Worm (Caenorhabditis elegans) whole organism, young adult: ENCODE results near the gene CC8.3.

Source experiments
- B0035.1 ChIP-seq: sonication (generic microtip); optimal IDR thresholded peaks from 2 replicates; lab custom pipeline; 2016; ENCODE audit warnings: missing genetic modification characterization, mild to moderate bottlenecking, missing compliant biosample characterization, missing genotype, missing genetic modification reagents
- B0336.3 ChIP-seq: fragments of 200-800 bp; sonication (Bioruptor generic); IDR thresholded peaks from 2 replicates; pipeline ENCODE4 v1.3.6; 2022; ENCODE audit warnings: missing genetic modification characterization, missing compliant biosample characterization
- F22D6.2 ChIP-seq: sonication (generic microtip); optimal IDR thresholded peaks from 2 replicates; lab custom pipeline; 2016; ENCODE audit warnings: mild to moderate bottlenecking, missing genetic modification characterization, missing compliant biosample characterization
- F37B4.10 ChIP-seq: fragments of 200-800 bp; sonication (Bioruptor generic); IDR thresholded peaks from 2 replicates; pipeline ENCODE4 v1.3.6; 2022; ENCODE audit warnings: missing genetic modification characterization, missing compliant biosample characterization
- F52B5.7 ChIP-seq: sonication (generic microtip); optimal IDR thresholded peaks from 2 replicates; lab custom pipeline; 2016; ENCODE audit warnings: mild to moderate bottlenecking, missing genetic modification characterization, missing compliant biosample characterization
- F57A8.1 ChIP-seq: fragments of 200-800 bp; sonication (Bioruptor generic); optimal IDR thresholded peaks from 2 replicates; lab custom pipeline; 2018; ENCODE audit warnings: mild to moderate bottlenecking, missing genetic modification characterization, moderate library complexity, missing compliant biosample characterization
- T26A5.8 ChIP-seq: sonication (generic microtip); optimal IDR thresholded peaks from 2 replicates; lab custom pipeline; 2016; ENCODE audit warnings: missing genetic modification characterization, missing compliant biosample characterization
- Y67H2A.10 ChIP-seq: fragments of 200-800 bp; sonication (Bioruptor generic); conservative IDR thresholded peaks from 2 replicates; pipeline ENCODE4 v1.3.6; 2022; ENCODE audit warnings: missing genetic modification reagents, missing genetic modification characterization, missing compliant biosample characterization
- Y79H2A.3 ChIP-seq: fragments of 200-800 bp; sonication (Bioruptor generic); conservative IDR thresholded peaks from 2 replicates; pipeline ENCODE4 v1.3.6; 2022; ENCODE audit warnings: missing genetic modification reagents, missing genetic modification characterization, missing compliant biosample characterization
- attf-3 ChIP-seq: fragments of 200-800 bp; sonication (Bioruptor generic); conservative IDR thresholded peaks from 2 replicates; pipeline ENCODE4 v1.3.6; 2022; ENCODE audit warnings: missing genetic modification reagents, missing genetic modification characterization, missing compliant biosample characterization
- attf-5 ChIP-seq: fragments of 200-800 bp; sonication (Bioruptor generic); optimal IDR thresholded peaks from 2 replicates; lab custom pipeline; 2018; ENCODE audit warnings: mild to moderate bottlenecking, missing genetic modification characterization, missing compliant biosample characterization
- cebp-1 ChIP-seq, 2 experiments: fragments of 200-800 bp in 1 of 2; sonication (Bioruptor generic) in 1 of 2; sonication (generic microtip) in 1 of 2; IDR thresholded peaks in 1 of 2; optimal IDR thresholded peaks in 1 of 2; 2 replicates each; pipeline versions ENCODE4 v1.3.6 to Lab custom; 2017 to 2022; ENCODE audit warnings: missing compliant biosample characterization in 2 of 2, missing genetic modification characterization in 2 of 2, mild to moderate bottlenecking in 1 of 2, missing genetic modification reagents in 1 of 2, moderate library complexity in 1 of 2
- cebp-2 ChIP-seq: fragments of 200-800 bp; sonication (Bioruptor generic); IDR thresholded peaks from 2 replicates; pipeline ENCODE4 v1.3.6; 2022; ENCODE audit warnings: missing genetic modification characterization, missing compliant biosample characterization
- ceh-100 ChIP-seq: fragments of 200-800 bp; sonication (Bioruptor generic); IDR thresholded peaks from 2 replicates; pipeline ENCODE4 v1.3.6; 2022; ENCODE audit warnings: missing genetic modification reagents, missing genetic modification characterization, missing compliant biosample characterization
- ceh-27 ChIP-seq: fragments of 200-800 bp; sonication (Bioruptor generic); optimal IDR thresholded peaks from 2 replicates; lab custom pipeline; 2018; ENCODE audit warnings: mild to moderate bottlenecking, missing genetic modification characterization, moderate library complexity, missing compliant biosample characterization
- ceh-58 ChIP-seq: fragments of 200-800 bp; sonication (Bioruptor generic); IDR thresholded peaks from 2 replicates; pipeline ENCODE4 v1.3.6; 2022; ENCODE audit warnings: missing genetic modification characterization, missing compliant biosample characterization
- ceh-79 ChIP-seq: sonication (generic microtip); optimal IDR thresholded peaks from 2 replicates; lab custom pipeline; 2017; ENCODE audit warnings: mild to moderate bottlenecking, missing genetic modification characterization, missing compliant biosample characterization
- dox-1 ChIP-seq: fragments of 200-800 bp; sonication (Bioruptor generic); IDR thresholded peaks from 2 replicates; pipeline ENCODE4 v1.3.6; 2022; ENCODE audit warnings: missing genetic modification reagents, missing genetic modification characterization, missing compliant biosample characterization
- efl-1 ChIP-seq: fragments of 150-350 bp; optimal IDR thresholded peaks from 2 replicates; lab custom pipeline; 2014; ENCODE audit warnings: missing biosample characterization, missing genetic modification reagents, missing genetic modification characterization
- hmg-1.2 ChIP-seq: fragments of 200-800 bp; sonication (Bioruptor generic); IDR thresholded peaks from 2 replicates; pipeline ENCODE4 v1.3.6; 2022; ENCODE audit warnings: missing genetic modification reagents, missing genetic modification characterization, missing compliant biosample characterization
- lsy-27 ChIP-seq: sonication (generic microtip); optimal IDR thresholded peaks from 2 replicates; lab custom pipeline; 2017; ENCODE audit warnings: missing genetic modification characterization, mild to moderate bottlenecking, missing compliant biosample characterization, antibody characterized with exemption, missing genotype, borderline replicate concordance; ENCODE audit not compliant: insufficient read depth
- nfya-2 ChIP-seq: fragments of 200-800 bp; sonication (Bioruptor generic); IDR thresholded peaks from 2 replicates; pipeline ENCODE4 v1.3.6; 2022; ENCODE audit warnings: missing genetic modification reagents, missing genetic modification characterization, missing compliant biosample characterization
- nfyb-1 ChIP-seq: fragments of 200-800 bp; sonication (Bioruptor generic); IDR thresholded peaks from 2 replicates; pipeline ENCODE4 v1.3.6; 2022; ENCODE audit warnings: missing genetic modification reagents, missing genetic modification characterization, missing compliant biosample characterization
- nhr-27 ChIP-seq: fragments of 200-800 bp; sonication (Bioruptor generic); optimal IDR thresholded peaks from 2 replicates; lab custom pipeline; 2018; ENCODE audit warnings: mild to moderate bottlenecking, missing genetic modification characterization, moderate library complexity, missing compliant biosample characterization
- nhr-90 ChIP-seq: sonication (generic microtip); optimal IDR thresholded peaks from 2 replicates; lab custom pipeline; 2016; ENCODE audit warnings: missing genotype, mild to moderate bottlenecking, missing genetic modification characterization, missing compliant biosample characterization
- pbrm-1 ChIP-seq: fragments of 200-800 bp; sonication (Bioruptor generic); IDR thresholded peaks from 2 replicates; pipeline ENCODE4 v1.3.6; 2022; ENCODE audit warnings: missing genetic modification reagents, missing genetic modification characterization, missing compliant biosample characterization
- pha-4 ChIP-seq: fragments of 150-350 bp; sonication (generic microtip); optimal IDR thresholded peaks from 2 replicates; lab custom pipeline; 2014; ENCODE audit warnings: missing biosample characterization, missing genetic modification reagents, missing genetic modification characterization
- tbp1 ChIP-seq: fragments of 200-800 bp; sonication (Bioruptor generic); optimal IDR thresholded peaks from 2 replicates; lab custom pipeline; 2018; ENCODE audit warnings: mild to moderate bottlenecking, missing genetic modification characterization, missing compliant biosample characterization
- tbx-9 ChIP-seq: sonication (generic microtip); optimal IDR thresholded peaks from 2 replicates; lab custom pipeline; 2016; ENCODE audit warnings: borderline replicate concordance, missing genetic modification characterization, inconsistent platforms, missing compliant biosample characterization
- unc-62 ChIP-seq: fragments of 150-350 bp; optimal IDR thresholded peaks from 2 replicates; lab custom pipeline; 2014; ENCODE audit warnings: missing biosample characterization, missing genetic modification reagents, missing genetic modification characterization
- xnd-1 ChIP-seq: sonication (generic microtip); optimal IDR thresholded peaks from 2 replicates; lab custom pipeline; 2016; ENCODE audit warnings: missing genotype, missing genetic modification reagents, missing genetic modification characterization, missing compliant biosample characterization
- zim-3 ChIP-seq: sonication (generic microtip); optimal IDR thresholded peaks from 2 replicates; lab custom pipeline; 2017; ENCODE audit warnings: mild to moderate bottlenecking, missing genetic modification characterization, moderate library complexity, missing compliant biosample characterization
- ztf-18 ChIP-seq: sonication (generic microtip); optimal IDR thresholded peaks from 2 replicates; lab custom pipeline; 2016; ENCODE audit warnings: missing genotype, mild to moderate bottlenecking, missing genetic modification characterization, missing compliant biosample characterization
- ztf-22 ChIP-seq: fragments of 200-800 bp; sonication (Bioruptor generic); optimal IDR thresholded peaks from 2 replicates; lab custom pipeline; 2018; ENCODE audit warnings: mild to moderate bottlenecking, missing genetic modification characterization, moderate library complexity, missing compliant biosample characterization
- ztf-28 ChIP-seq: fragments of 200-800 bp; sonication (Bioruptor generic); IDR thresholded peaks from 2 replicates; pipeline ENCODE4 v1.3.6; 2022; ENCODE audit warnings: missing genetic modification reagents, missing genetic modification characterization, missing compliant biosample characterization
- ztf-3 ChIP-seq: fragments of 200-800 bp; sonication (Bioruptor generic); optimal IDR thresholded peaks from 2 replicates; lab custom pipeline; 2018; ENCODE audit warnings: mild to moderate bottlenecking, missing genetic modification characterization, missing compliant biosample characterization

The CC8.3 gene

DNA sequence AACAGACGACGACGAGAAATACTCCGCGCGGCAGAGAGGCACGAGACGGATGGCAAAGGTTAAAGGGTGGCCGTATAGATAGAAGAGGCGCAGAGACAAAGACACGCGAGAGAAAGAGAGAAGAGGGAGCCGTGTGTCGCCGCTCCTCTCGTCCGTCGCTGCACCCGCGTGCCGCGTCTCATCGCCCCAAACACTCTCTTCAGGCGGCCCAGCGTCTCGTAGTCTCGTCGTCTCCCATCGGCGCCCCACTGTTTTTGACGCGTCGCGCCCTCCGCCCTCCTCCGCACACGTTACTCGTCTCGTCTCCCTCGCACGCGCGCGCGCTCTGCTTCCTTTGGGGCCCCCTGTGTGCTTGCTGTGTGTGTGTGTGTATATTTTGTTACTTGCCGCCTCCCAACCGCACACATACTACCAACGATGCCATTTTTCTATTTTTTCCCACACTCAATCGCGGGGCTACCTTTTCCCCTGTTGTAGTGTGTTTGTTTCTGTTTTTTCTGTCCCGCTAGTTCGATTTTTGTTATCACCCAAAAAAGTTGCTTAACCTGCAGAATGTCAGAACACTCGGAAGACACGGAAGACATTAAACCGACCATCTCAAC is 5.5 kb downstream of the CC8.3 start, which contains the start of gene madf-9 (continued):
- TF ChIP-seq dox-1 (GFP tag; lab: Robert Waterston, UW): peak; percentile 76; the same call in 1 of the 2 replicates
- peak; percentile 58; the same call in 1 of the 2 replicates for TF ChIP-seq pbrm-1
- peak; percentile 23 for TF ChIP-seq ztf-18 (tag; lab: Kevin White, UChicago)
- TF ChIP-seq ceh-100 (GFP tag; lab: Robert Waterston, UW): peak; percentile 15; the same call in 1 of the 2 replicates
- no peak for TF ChIP-seq F57A8.1 (GFP tag; lab: Kevin White, UChicago)
- no peak for TF ChIP-seq xnd-1
- no peak for TF ChIP-seq ztf-22
- TF ChIP-seq tbp1 (GFP tag; lab: Kevin White, UChicago): peak; percentile 20
- peak; percentile 12 for TF ChIP-seq B0035.1 (tag; lab: Kevin White, UChicago)
- TF ChIP-seq lsy-27: no peak
- peak; percentile 83; the same call in 1 of the 2 replicates for TF ChIP-seq B0336.3 (GFP tag; lab: Robert Waterston, UW)
- peak; percentile 53 for TF ChIP-seq ceh-27 (GFP tag; lab: Kevin White, UChicago)
- TF ChIP-seq ztf-3 (GFP tag; lab: Kevin White, UChicago): no peak
- no peak for TF ChIP-seq Y67H2A.10 (GFP tag; lab: Robert Waterston, UW)
- TF ChIP-seq cebp-1 (GFP tag; IDR thresholded peaks at IDR 0.05; lab: Robert Waterston, UW): no peak
- TF ChIP-seq cebp-1 (tag; optimal IDR thresholded peaks at IDR 0.05; lab: Kevin White, UChicago): peak; percentile 83
- peak; percentile 76 for TF ChIP-seq nfyb-1 (GFP tag; lab: Robert Waterston, UW)
- TF ChIP-seq ceh-79 (tag; lab: Kevin White, UChicago): peak; percentile 15
- no peak for TF ChIP-seq nhr-90 (tag; lab: Kevin White, UChicago)
- peak; percentile 91 for TF ChIP-seq cebp-2 (GFP tag; lab: Robert Waterston, UW)
- peak; percentile 39 for TF ChIP-seq attf-5 (GFP tag; lab: Kevin White, UChicago)
- TF ChIP-seq, all 124 proteins: peak for 36

DNA sequence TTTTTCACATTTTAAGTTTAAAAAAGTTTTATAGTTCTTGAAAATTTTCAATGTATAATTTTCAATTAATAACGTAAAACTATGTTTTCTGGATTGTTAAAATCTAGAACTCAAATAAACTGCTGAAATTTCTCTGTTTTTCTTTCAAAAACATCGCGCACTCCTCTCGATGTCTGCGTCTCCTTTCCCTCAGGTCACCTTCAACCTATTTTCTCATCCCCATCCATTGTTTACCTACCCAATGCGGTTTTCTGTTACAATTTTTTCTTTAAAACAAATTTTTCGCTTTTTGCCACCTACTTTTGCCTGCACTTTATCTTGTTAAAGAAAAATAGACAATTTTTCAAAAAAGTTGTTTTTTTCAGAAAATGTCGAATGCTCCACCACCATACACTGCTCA is 8.8 kb downstream of the CC8.3 start, which contains the start of gene ZC416.2:
TSS of gene ZC416.2 (plus strand) at position 366 of the 400 bp plus-strand sequence.
- peak; percentile 50; the same call in 1 of the 2 replicates for TF ChIP-seq hmg-1.2 (GFP tag; lab: Robert Waterston, UW)
- no peak for TF ChIP-seq nfya-2
- no peak for TF ChIP-seq ztf-28 (GFP tag; lab: Robert Waterston, UW)
- TF ChIP-seq F52B5.7: no peak
- no peak for TF ChIP-seq zim-3
- TF ChIP-seq tbx-9 (tag; lab: Kevin White, UChicago): no peak

DNA sequence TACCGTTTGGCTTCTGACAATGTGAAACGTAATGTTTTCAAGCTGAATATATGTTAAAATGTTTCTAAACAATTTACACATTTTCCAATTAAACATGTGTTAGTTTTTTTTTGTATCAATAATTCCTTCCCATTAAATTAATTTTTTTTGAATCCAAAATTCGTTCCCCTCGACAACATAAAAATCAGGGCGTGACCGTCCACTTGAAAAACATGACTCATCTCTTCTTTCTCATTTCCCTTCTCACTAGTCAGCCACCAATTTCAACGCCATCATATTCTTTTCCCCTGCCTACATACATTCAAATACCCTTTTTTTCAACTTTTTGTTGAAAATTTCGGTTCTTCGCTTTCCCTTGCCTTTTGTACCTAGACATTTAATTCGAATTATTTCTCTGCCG is 9.6 kb downstream of the CC8.3 start:
- no peak for TF ChIP-seq nhr-27 (tag; lab: Kevin White, UChicago)
- no peak for TF ChIP-seq efl-1 (GFP tag; lab: Kevin White, UChicago)
- TF ChIP-seq F22D6.2 (tag; lab: Kevin White, UChicago): no peak
- TF ChIP-seq F52B5.7: no peak
- no peak for TF ChIP-seq ceh-58 (GFP tag; lab: Robert Waterston, UW)
- TF ChIP-seq Y79H2A.3: no peak
- no peak for TF ChIP-seq F37B4.10 (GFP tag; lab: Robert Waterston, UW)
- no peak for TF ChIP-seq unc-62
- TF ChIP-seq attf-3: no peak
- TF ChIP-seq pha-4: no peak
- TF ChIP-seq T26A5.8: no peak
